Fruit fly (Drosophila melanogaster) whole organism, embryonic: ENCODE data around the gene CG18662.
A peak's percentile ranks its signal among the peaks of the same experiment; 100 is the strongest.

Experiments
- Ada2b ChIP-seq: fragments of 200-800 bp; sonication (Bioruptor generic); IDR thresholded peaks from 2 replicates; pipeline ENCODE4 v1.3.6; 2022; ENCODE audit warnings: missing biosample characterization, missing genetic modification characterization
- Antp ChIP-seq: fragments of 200-800 bp; sonication (Bioruptor generic); optimal IDR thresholded peaks from 3 replicates; lab custom pipeline; 2016; ENCODE audit warnings: missing biosample characterization, missing genetic modification characterization
- CG10147 ChIP-seq: fragments of 200-800 bp; sonication (Bioruptor generic); optimal IDR thresholded peaks from 2 replicates; lab custom pipeline; 2019; ENCODE audit warnings: missing biosample characterization, mild to moderate bottlenecking, missing genetic modification characterization, moderate library complexity
- CG11456 ChIP-seq: fragments of 200-800 bp; sonication (Bioruptor generic); IDR thresholded peaks from 3 replicates; pipeline ENCODE4 v1.3.6; 2022; ENCODE audit warnings: missing biosample characterization, missing genetic modification characterization
- CG13894 ChIP-seq: fragments of 200-800 bp; sonication (Bioruptor generic); optimal IDR thresholded peaks from 3 replicates; lab custom pipeline; 2018; ENCODE audit warnings: missing biosample characterization, mild to moderate bottlenecking, missing genetic modification characterization, moderate library complexity
- CG15269 ChIP-seq: fragments of 200-800 bp; sonication (Bioruptor generic); optimal IDR thresholded peaks from 2 replicates; lab custom pipeline; 2018; ENCODE audit warnings: missing biosample characterization, mild to moderate bottlenecking, missing genetic modification characterization, moderate library complexity
- CG17359 ChIP-seq: fragments of 200-800 bp; sonication (Bioruptor generic); optimal IDR thresholded peaks from 3 replicates; lab custom pipeline; 2018; ENCODE audit warnings: missing biosample characterization, mild to moderate bottlenecking, missing genetic modification characterization, moderate library complexity
- CG18011 ChIP-seq: fragments of 200-800 bp; sonication (Bioruptor generic); optimal IDR thresholded peaks from 2 replicates; lab custom pipeline; 2017; ENCODE audit warnings: missing biosample characterization, missing genetic modification characterization, mild to moderate bottlenecking, moderate library complexity, missing genotype
- CG2116 ChIP-seq: fragments of 200-800 bp; sonication (Bioruptor generic); optimal IDR thresholded peaks from 3 replicates; lab custom pipeline; 2018; ENCODE audit warnings: missing biosample characterization, mild to moderate bottlenecking, missing genetic modification characterization
- CG32767 ChIP-seq: fragments of 200-800 bp; sonication (Bioruptor generic); IDR thresholded peaks from 2 replicates; pipeline ENCODE4 v1.3.6; 2022; ENCODE audit warnings: missing biosample characterization, missing genetic modification characterization
- CG3281 ChIP-seq: fragments of 200-800 bp; sonication (Bioruptor generic); optimal IDR thresholded peaks from 3 replicates; lab custom pipeline; 2017; ENCODE audit warnings: missing biosample characterization, mild to moderate bottlenecking, missing genetic modification characterization
- CG33213 ChIP-seq: fragments of 200-800 bp; sonication (Bioruptor generic); optimal IDR thresholded peaks from 3 replicates; lab custom pipeline; 2016; ENCODE audit warnings: missing biosample characterization, missing genetic modification characterization
- CG33557 ChIP-seq: fragments of 200-800 bp; sonication (Bioruptor generic); optimal IDR thresholded peaks from 2 replicates; lab custom pipeline; 2019; ENCODE audit warnings: missing biosample characterization, mild to moderate bottlenecking, missing genetic modification characterization, moderate library complexity
- CG3838 ChIP-seq: fragments of 200-800 bp; sonication (Bioruptor generic); optimal IDR thresholded peaks from 3 replicates; lab custom pipeline; 2016; ENCODE audit warnings: missing biosample characterization, missing genetic modification characterization
- CG42726 ChIP-seq: fragments of 200-800 bp; sonication (Bioruptor generic); IDR thresholded peaks from 2 replicates; pipeline ENCODE4 v1.3.6; 2022; ENCODE audit warnings: missing biosample characterization, missing genetic modification characterization; ENCODE audit not compliant: partially characterized antibody
- CG5953 ChIP-seq: fragments of 200-800 bp; sonication (Bioruptor generic); IDR thresholded peaks from 2 replicates; pipeline ENCODE4 v1.3.6; 2022; ENCODE audit warnings: missing biosample characterization, missing genetic modification characterization
- CG6654 ChIP-seq: fragments of 200-800 bp; sonication (Bioruptor generic); optimal IDR thresholded peaks from 2 replicates; lab custom pipeline; 2017; ENCODE audit warnings: missing biosample characterization, mild to moderate bottlenecking, missing genetic modification characterization
- CG6813 ChIP-seq: fragments of 200-800 bp; sonication (Bioruptor generic); optimal IDR thresholded peaks from 2 replicates; lab custom pipeline; 2017; ENCODE audit warnings: missing biosample characterization, missing genetic modification characterization, mild to moderate bottlenecking, moderate library complexity, missing genetic modification reagents
- CG7357 ChIP-seq: fragments of 200-800 bp; sonication (Bioruptor generic); IDR thresholded peaks from 3 replicates; pipeline ENCODE4 v1.3.6; 2022; ENCODE audit warnings: missing biosample characterization, missing genetic modification characterization
- CTCF ChIP-seq: fragments of 200-800 bp; sonication (Bioruptor generic); optimal IDR thresholded peaks from 2 replicates; lab custom pipeline; 2017; ENCODE audit warnings: missing biosample characterization, mild to moderate bottlenecking, missing genetic modification characterization, moderate library complexity
- CrebB ChIP-seq: fragments of 200-800 bp; sonication (Bioruptor generic); optimal IDR thresholded peaks from 3 replicates; lab custom pipeline; 2018; ENCODE audit warnings: missing biosample characterization, mild to moderate bottlenecking, missing genetic modification characterization
- Dip3 ChIP-seq: fragments of 200-800 bp; sonication (Bioruptor generic); optimal IDR thresholded peaks from 3 replicates; lab custom pipeline; 2016; ENCODE audit warnings: missing biosample characterization, missing genetic modification characterization
- Dp ChIP-seq: fragments of 200-800 bp; sonication (Bioruptor generic); optimal IDR thresholded peaks from 2 replicates; lab custom pipeline; 2018; ENCODE audit warnings: missing biosample characterization, mild to moderate bottlenecking, missing genetic modification characterization, moderate library complexity
- E2f1 ChIP-seq: fragments of 200-800 bp; sonication (Bioruptor generic); IDR thresholded peaks from 2 replicates; pipeline ENCODE4 v1.3.6; 2022; ENCODE audit warnings: missing biosample characterization, missing genetic modification characterization
- ERR ChIP-seq: fragments of 200-800 bp; sonication (Bioruptor generic); optimal IDR thresholded peaks from 2 replicates; lab custom pipeline; 2016; ENCODE audit warnings: missing biosample characterization, missing genetic modification characterization
- Gug ChIP-seq: fragments of 200-800 bp; sonication (Bioruptor generic); IDR thresholded peaks from 4 replicates; pipeline ENCODE4 v1.3.6; 2022; ENCODE audit warnings: missing biosample characterization, missing genetic modification characterization
- HHEX ChIP-seq: fragments of 200-800 bp; sonication (Bioruptor generic); optimal IDR thresholded peaks from 3 replicates; lab custom pipeline; 2017; ENCODE audit warnings: missing biosample characterization, mild to moderate bottlenecking, missing genetic modification characterization, missing genetic modification reagents
- Hr78 ChIP-seq, 2 experiments: fragments of 200-800 bp in 1 of 2; fragments of >200 bp in 1 of 2; sonication (Bioruptor generic) in 1 of 2; optimal IDR thresholded peaks; 2 replicates each; lab custom pipeline; 2017 to 2019; ENCODE audit warnings: missing biosample characterization in 2 of 2, missing genetic modification characterization in 2 of 2, mild to moderate bottlenecking in 1 of 2, moderate library complexity in 1 of 2
- Nf-YC ChIP-seq: fragments of 200-800 bp; optimal IDR thresholded peaks from 3 replicates; lab custom pipeline; 2019; ENCODE audit warnings: missing biosample characterization, mild to moderate bottlenecking, missing genetic modification characterization, moderate library complexity
- Optix ChIP-seq: fragments of 200-800 bp; sonication (Bioruptor generic); IDR thresholded peaks from 3 replicates; pipeline ENCODE4 v1.3.6; 2022; ENCODE audit warnings: missing biosample characterization, missing genetic modification characterization
- Spps ChIP-seq: fragments of 200-800 bp; sonication (Bioruptor generic); optimal IDR thresholded peaks from 2 replicates; lab custom pipeline; 2018; ENCODE audit warnings: missing biosample characterization, mild to moderate bottlenecking, missing genetic modification characterization
- Stat92E ChIP-seq, 3 experiments: fragments of >200 bp in 2 of 3; fragments of 200-800 bp in 1 of 3; sonication (Bioruptor generic) in 1 of 3; optimal IDR thresholded peaks; 2 replicates each; lab custom pipeline; 2017 to 2019; ENCODE audit warnings: missing biosample characterization in 3 of 3, missing genetic modification characterization in 3 of 3, mild to moderate bottlenecking in 1 of 3, moderate library complexity in 1 of 3
- abd-A ChIP-seq: fragments of 200-800 bp; sonication (Bioruptor generic); optimal IDR thresholded peaks from 3 replicates; lab custom pipeline; 2019; ENCODE audit warnings: missing biosample characterization, mild to moderate bottlenecking, missing genetic modification characterization, moderate library complexity
- bigmax ChIP-seq: fragments of 200-800 bp; sonication (Bioruptor generic); optimal IDR thresholded peaks from 2 replicates; lab custom pipeline; 2018; ENCODE audit warnings: missing biosample characterization, mild to moderate bottlenecking, missing genetic modification characterization
- cas ChIP-seq: fragments of 200-800 bp; sonication (Bioruptor generic); IDR thresholded peaks from 2 replicates; pipeline ENCODE4 v1.3.6; 2022; ENCODE audit warnings: missing biosample characterization, missing genetic modification characterization
- cg ChIP-seq: fragments of 200-800 bp; sonication (Bioruptor generic); optimal IDR thresholded peaks from 3 replicates; lab custom pipeline; 2019; ENCODE audit warnings: missing biosample characterization, mild to moderate bottlenecking, missing genetic modification characterization, moderate library complexity
- dan ChIP-seq: fragments of 200-800 bp; sonication (Bioruptor generic); IDR thresholded peaks from 2 replicates; pipeline ENCODE4 v1.3.6; 2022; ENCODE audit warnings: missing biosample characterization, missing genetic modification characterization
- dmrt11E ChIP-seq: fragments of 200-800 bp; sonication (Bioruptor generic); optimal IDR thresholded peaks from 3 replicates; lab custom pipeline; 2018; ENCODE audit warnings: missing biosample characterization, mild to moderate bottlenecking, missing genetic modification characterization, moderate library complexity
- ewg ChIP-seq: fragments of 200-800 bp; sonication (Bioruptor generic); optimal IDR thresholded peaks from 3 replicates; lab custom pipeline; 2017; ENCODE audit warnings: mild to moderate bottlenecking, missing biosample characterization, missing genetic modification reagents, missing genetic modification characterization
- gsb-n ChIP-seq: fragments of 200-800 bp; sonication (Bioruptor generic); optimal IDR thresholded peaks from 3 replicates; lab custom pipeline; 2018; ENCODE audit warnings: missing biosample characterization, mild to moderate bottlenecking, missing genetic modification characterization
- ham ChIP-seq: fragments of 200-800 bp; sonication (Bioruptor generic); IDR thresholded peaks from 2 replicates; pipeline ENCODE4 v1.3.6; 2022; ENCODE audit warnings: missing biosample characterization, missing genetic modification characterization
- hth ChIP-seq: fragments of >200 bp; optimal IDR thresholded peaks from 2 replicates; lab custom pipeline; 2017; ENCODE audit warnings: inconsistent platforms
- lbe ChIP-seq: fragments of 200-800 bp; sonication (Bioruptor generic); optimal IDR thresholded peaks from 2 replicates; lab custom pipeline; 2016; ENCODE audit warnings: missing biosample characterization, mild to moderate bottlenecking, missing genetic modification characterization
- lilli ChIP-seq: fragments of 200-800 bp; sonication (Bioruptor generic); optimal IDR thresholded peaks from 3 replicates; lab custom pipeline; 2016; ENCODE audit warnings: missing biosample characterization, missing genetic modification characterization
- nau ChIP-seq: fragments of 200-800 bp; sonication (Bioruptor generic); optimal IDR thresholded peaks from 3 replicates; lab custom pipeline; 2017; ENCODE audit warnings: missing biosample characterization, mild to moderate bottlenecking, missing genetic modification characterization, missing genetic modification reagents
- otp ChIP-seq: fragments of 200-800 bp; sonication (Bioruptor generic); IDR thresholded peaks from 3 replicates; pipeline ENCODE4, ENCODE4 v1.3.6; 2022; ENCODE audit warnings: missing biosample characterization, missing genetic modification characterization
- scrt ChIP-seq: fragments of 200-800 bp; sonication (Bioruptor generic); optimal IDR thresholded peaks from 2 replicates; lab custom pipeline; 2018; ENCODE audit warnings: missing biosample characterization, mild to moderate bottlenecking, missing genetic modification characterization, moderate library complexity
- sisA ChIP-seq: fragments of 200-800 bp; sonication (Bioruptor generic); IDR thresholded peaks from 2 replicates; pipeline ENCODE4 v1.3.6; 2022; ENCODE audit warnings: missing biosample characterization, missing genetic modification characterization
- so ChIP-seq: fragments of 200-800 bp; sonication (Bioruptor generic); IDR thresholded peaks from 3 replicates; pipeline ENCODE4 v1.3.6; 2022; ENCODE audit warnings: missing biosample characterization, missing genetic modification characterization
- tin ChIP-seq: fragments of 200-800 bp; sonication (Bioruptor generic); optimal IDR thresholded peaks from 3 replicates; lab custom pipeline; 2016; ENCODE audit warnings: missing biosample characterization, missing genetic modification characterization
- zfh2 ChIP-seq: fragments of 200-800 bp; sonication (Bioruptor generic); optimal IDR thresholded peaks from 2 replicates; lab custom pipeline; 2016; ENCODE audit warnings: missing biosample characterization, missing genetic modification characterization

CG18662 gene

DNA sequence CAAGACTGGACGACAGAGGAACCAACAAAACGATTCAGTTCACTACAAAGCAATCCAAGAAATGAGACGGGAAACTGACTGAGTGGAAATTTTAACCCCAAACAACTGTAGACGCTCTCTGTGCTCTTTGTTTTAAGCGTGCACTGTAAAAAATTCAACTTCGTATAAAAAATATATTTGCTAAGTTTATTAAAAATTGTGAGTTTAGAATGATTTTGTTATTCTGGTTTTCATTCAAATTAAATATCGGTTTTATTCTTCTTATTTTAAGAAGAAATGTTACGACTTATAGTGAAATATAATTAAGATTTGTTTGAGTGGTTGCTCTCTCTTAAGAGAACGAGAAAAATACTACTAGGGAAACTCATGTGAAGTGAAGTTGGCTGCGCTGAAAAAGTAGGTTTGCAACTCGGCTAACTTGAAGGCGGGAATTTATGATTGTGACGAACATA, 22.4 kb upstream of the CG18662 start (continued):
- TF ChIP-seq CG3838 (GFP tag; lab: Kevin White, UChicago) (peak; percentile 92), so (GFP tag; lab: Robert Waterston, UW) (peak; percentile 99), CG42726 (GFP tag; lab: Robert Waterston, UW) (no peak), CG33557 (GFP tag; lab: Kevin White, UChicago) (peak; percentile 83), gsb-n (tag; lab: Kevin White, UChicago) (peak; percentile 95), tin (GFP tag; lab: Kevin White, UChicago) (peak; percentile 93), ewg (GFP tag; lab: Kevin White, UChicago) (peak; percentile 81), CG11456 (GFP tag; lab: Robert Waterston, UW) (no peak; the same call in none of the 3 replicates), nau (GFP tag; lab: Kevin White, UChicago) (peak; percentile 86), dmrt11E (tag; lab: Kevin White, UChicago) (peak; percentile 99), E2f1 (GFP tag; lab: Robert Waterston, UW) (peak; percentile 98), CG10147 (GFP tag; lab: Kevin White, UChicago) (peak; percentile 81), CG32767 (GFP tag; lab: Robert Waterston, UW) (peak; percentile 98), Optix (GFP tag; lab: Robert Waterston, UW) (peak; percentile 69; the same call in 1 of the 3 replicates), CG7357 (peak; percentile 93), CG15269 (tag; lab: Kevin White, UChicago) (peak; percentile 90), CTCF (GFP tag; lab: Kevin White, UChicago) (peak; percentile 56), CG33213 (GFP tag; lab: Kevin White, UChicago) (peak; percentile 78), CG13894 (tag; lab: Kevin White, UChicago) (no peak), zfh2 (GFP tag; lab: Kevin White, UChicago) (peak; percentile 79), dan (GFP tag; lab: Robert Waterston, UW) (no peak), Gug (GFP tag; lab: Robert Waterston, UW) (peak; percentile 91), CG3281 (GFP tag; lab: Kevin White, UChicago) (peak; percentile 84), CG6813 (GFP tag; lab: Kevin White, UChicago) (peak; percentile 87), CG18011 (GFP tag; lab: Kevin White, UChicago) (peak; percentile 72), lbe (GFP tag; lab: Kevin White, UChicago) (no peak), CG6654 (GFP tag; lab: Kevin White, UChicago) (peak; percentile 59), ERR (GFP tag; lab: Kevin White, UChicago) (peak; percentile 79), abd-A (tag; lab: Kevin White, UChicago) (no peak), Spps (peak; percentile 92), Stat92E (GFP tag; optimal IDR thresholded peaks at IDR 0.05; lab: Kevin White, UChicago) (peak in 1 of 3 experiments; percentile 66), hth (lab: Kevin White, UChicago) (no peak), ham (GFP tag; lab: Robert Waterston, UW) (peak; percentile 89), Dip3 (GFP tag; lab: Kevin White, UChicago) (peak; percentile 90), Antp (GFP tag; lab: Kevin White, UChicago) (peak; percentile 94), sisA (peak; percentile 98), CG5953 (peak; percentile 97), Nf-YC (peak; percentile 71), Hr78 (GFP tag; optimal IDR thresholded peaks at IDR 0.05; lab: Kevin White, UChicago) (peak in 1 of 2 experiments; percentile 95), cg (GFP tag; lab: Kevin White, UChicago) (no peak), bigmax (GFP tag; lab: Kevin White, UChicago) (peak; percentile 42), Ada2b (GFP tag; lab: Robert Waterston, UW) (peak; percentile 98), CrebB (tag; lab: Kevin White, UChicago) (peak; percentile 85), scrt (GFP tag; lab: Kevin White, UChicago) (peak; percentile 83), HHEX (GFP tag; lab: Kevin White, UChicago) (peak; percentile 86), Dp (GFP tag; lab: Kevin White, UChicago) (peak; percentile 94), CG2116 (GFP tag; lab: Kevin White, UChicago) (peak; percentile 80), cas (GFP tag; lab: Robert Waterston, UW) (peak; percentile 93), lilli (GFP tag; lab: Kevin White, UChicago) (peak; percentile 95), otp (peak; percentile 97), CG17359 (tag; lab: Kevin White, UChicago) (peak; percentile 93)
